Fruit fly (Drosophila melanogaster) S2 (cell line): ENCODE data around the gene CG34409.

Experiments used
- CG8478 ChIP-seq: fragments of >200 bp; optimal IDR thresholded peaks from 2 replicates; lab custom pipeline; 2018
- CTCF ChIP-seq, 2 experiments: fragments of >200 bp; optimal IDR thresholded peaks; 2 replicates each; lab custom pipeline; 2018

DNA sequence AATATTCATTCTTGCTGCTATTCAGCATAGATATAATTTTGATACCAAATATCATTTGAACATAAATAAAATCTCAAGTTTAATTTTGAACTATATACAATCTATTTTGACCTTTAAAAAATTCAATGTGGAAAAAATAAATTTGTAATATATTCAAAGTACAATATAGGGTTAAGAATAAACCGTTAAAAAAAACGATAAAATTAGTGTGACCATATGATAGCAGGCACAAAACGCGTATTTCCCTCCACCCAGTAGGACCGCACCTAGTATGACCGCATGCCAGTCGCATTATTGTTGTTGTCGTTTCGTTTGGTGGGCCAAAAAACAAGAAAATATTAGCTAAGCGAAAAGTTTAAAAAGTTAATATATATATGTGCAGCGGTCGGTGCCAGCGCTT, 46.9 kb upstream of the CG34409 start, which contains the start of gene CG8516:
- TF ChIP-seq CTCF (optimal IDR thresholded peaks at IDR 0.05; lab: Kevin White, UChicago) (no peak), CG8478 (no peak)
